Worm (Caenorhabditis elegans) whole organism, L4 larva: ENCODE data around the gene F32D8.7.
A peak's percentile ranks its signal among the peaks of the same experiment; 100 is the strongest.

Source experiments
- F26F4.8 ChIP-seq: fragments of 200-800 bp; sonication (Bioruptor generic); conservative IDR thresholded peaks from 2 replicates; pipeline ENCODE4 v1.3.6; 2022; ENCODE audit warnings: missing genetic modification characterization, missing compliant biosample characterization
- T20F7.1 ChIP-seq: fragments of 200-800 bp; sonication (Bioruptor generic); optimal IDR thresholded peaks from 2 replicates; lab custom pipeline; 2018; ENCODE audit warnings: mild to moderate bottlenecking, missing genetic modification characterization, missing compliant biosample characterization
- T26A8.4 ChIP-seq: fragments of 200-800 bp; sonication (Bioruptor generic); IDR thresholded peaks from 2 replicates; pipeline ENCODE4 v1.3.6; 2022; ENCODE audit warnings: missing genetic modification characterization, missing compliant biosample characterization
- Y5F2A.4 ChIP-seq: fragments of 200-800 bp; sonication (Bioruptor generic); optimal IDR thresholded peaks from 2 replicates; lab custom pipeline; 2018; ENCODE audit warnings: mild to moderate bottlenecking, missing genetic modification characterization, missing compliant biosample characterization
- aha-1 ChIP-seq: fragments of 150-350 bp; peaks from one replicate; lab custom pipeline; 2014; ENCODE audit warnings: missing biosample characterization, missing genetic modification characterization
- aly-2 ChIP-seq: sonication (generic microtip); optimal IDR thresholded peaks from 2 replicates; lab custom pipeline; 2018; ENCODE audit warnings: missing biosample characterization, missing genetic modification characterization
- ama-1 ChIP-seq: fragments of 150-350 bp; optimal IDR thresholded peaks from 2 replicates; lab custom pipeline; 2014; ENCODE audit warnings: inconsistent platforms, mixed read lengths
- attf-4 ChIP-seq: sonication (generic microtip); optimal IDR thresholded peaks from 3 replicates; lab custom pipeline; 2017; ENCODE audit warnings: missing biosample characterization, missing genetic modification characterization
- ceh-32 ChIP-seq: sonication (generic microtip); optimal IDR thresholded peaks from 2 replicates; lab custom pipeline; 2016; ENCODE audit warnings: mild to moderate bottlenecking, missing genetic modification characterization, missing compliant biosample characterization; ENCODE audit not compliant: poor library complexity
- ceh-82 ChIP-seq: sonication (generic microtip); optimal IDR thresholded peaks from 2 replicates; lab custom pipeline; 2017; ENCODE audit warnings: missing biosample characterization, missing genetic modification characterization
- ces-1 ChIP-seq: fragments of 150-350 bp; sonication (generic microtip); optimal IDR thresholded peaks from 4 replicates; lab custom pipeline; 2014; ENCODE audit warnings: missing biosample characterization, missing genetic modification reagents, missing genetic modification characterization
- cey-2 ChIP-seq: sonication (generic microtip); optimal IDR thresholded peaks from 3 replicates; lab custom pipeline; 2017; ENCODE audit warnings: missing genetic modification characterization, mild to moderate bottlenecking, missing compliant biosample characterization, antibody characterized with exemption, borderline replicate concordance; ENCODE audit not compliant: insufficient read depth
- daf-16 ChIP-seq, 3 experiments: sonication (generic microtip); optimal IDR thresholded peaks; 2 replicates each; lab custom pipeline; 2016 to 2017; ENCODE audit warnings: missing genetic modification characterization in 3 of 3, missing genetic modification reagents in 3 of 3, mild to moderate bottlenecking in 2 of 3, missing compliant biosample characterization in 2 of 3, missing biosample characterization in 1 of 3, moderate library complexity in 1 of 3
- dmd-6 ChIP-seq: fragments of 200-800 bp; sonication (Bioruptor generic); IDR thresholded peaks from 2 replicates; pipeline ENCODE4 v1.3.6; 2022; ENCODE audit warnings: missing genetic modification reagents, missing genetic modification characterization, missing compliant biosample characterization
- duxl-1 ChIP-seq: sonication (generic microtip); optimal IDR thresholded peaks from 2 replicates; lab custom pipeline; 2016; ENCODE audit warnings: mild to moderate bottlenecking, missing genetic modification characterization, moderate library complexity, missing compliant biosample characterization; ENCODE audit not compliant: poor library complexity
- dve-1 ChIP-seq: sonication (generic microtip); optimal IDR thresholded peaks from 2 replicates; lab custom pipeline; 2017; ENCODE audit warnings: antibody characterized with exemption, mild to moderate bottlenecking, missing genetic modification characterization, missing compliant biosample characterization; ENCODE audit not compliant: insufficient read depth
- egl-43 ChIP-seq: fragments of 200-800 bp; sonication (Bioruptor generic); IDR thresholded peaks from 2 replicates; pipeline ENCODE4 v1.3.6; 2022; ENCODE audit warnings: missing genetic modification reagents, missing genetic modification characterization, missing compliant biosample characterization
- fkh-10 ChIP-seq: fragments of 150-350 bp; optimal IDR thresholded peaks from 2 replicates; lab custom pipeline; 2014; ENCODE audit warnings: missing biosample characterization, missing genetic modification reagents, missing genetic modification characterization
- fos-1 ChIP-seq: fragments of 150-350 bp; optimal IDR thresholded peaks from 2 replicates; lab custom pipeline; 2014; ENCODE audit warnings: missing biosample characterization, missing genetic modification characterization
- hif-1 ChIP-seq, 2 experiments: sonication (generic microtip); optimal IDR thresholded peaks; 2 replicates each; lab custom pipeline; 2016 to 2017; ENCODE audit warnings: missing compliant biosample characterization in 2 of 2, missing genetic modification characterization in 2 of 2, missing genetic modification reagents in 2 of 2, missing genotype in 2 of 2, mild to moderate bottlenecking in 1 of 2
- hlh-11 ChIP-seq: fragments of 200-800 bp; sonication (Bioruptor generic); optimal IDR thresholded peaks from 2 replicates; lab custom pipeline; 2018; ENCODE audit warnings: mild to moderate bottlenecking, missing genetic modification characterization, missing compliant biosample characterization
- hlh-30 ChIP-seq: sonication (generic microtip); optimal IDR thresholded peaks from 2 replicates; lab custom pipeline; 2017; ENCODE audit warnings: antibody characterized with exemption, mild to moderate bottlenecking, missing genetic modification characterization, missing compliant biosample characterization; ENCODE audit not compliant: insufficient read depth
- hmg-1.1 ChIP-seq: fragments of 200-800 bp; sonication (Bioruptor generic); IDR thresholded peaks from 2 replicates; pipeline ENCODE4 v1.3.6; 2022; ENCODE audit warnings: missing genetic modification reagents, missing genetic modification characterization, missing compliant biosample characterization
- lin-29 ChIP-seq: fragments of 200-800 bp; sonication (Bioruptor generic); IDR thresholded peaks from 2 replicates; pipeline ENCODE4 v1.3.6; 2022; ENCODE audit warnings: missing genetic modification reagents, missing genetic modification characterization, missing compliant biosample characterization
- lsy-2 ChIP-seq, 2 experiments: fragments of 150-350 bp in 1 of 2; sonication (generic microtip) in 1 of 2; optimal IDR thresholded peaks; 2 replicates each; lab custom pipeline; 2014 to 2017; ENCODE audit warnings: missing biosample characterization in 2 of 2, missing genetic modification characterization in 2 of 2
- mdl-1 ChIP-seq, 2 experiments: fragments of 150-350 bp in 1 of 2; sonication (generic microtip) in 1 of 2; optimal IDR thresholded peaks; 2 replicates each; lab custom pipeline; 2014 to 2017; ENCODE audit warnings: missing biosample characterization in 2 of 2, missing genetic modification characterization in 2 of 2
- mdt-29 ChIP-seq: fragments of 200-800 bp; sonication (Bioruptor generic); IDR thresholded peaks from 2 replicates; pipeline ENCODE4 v1.3.6; 2022; ENCODE audit warnings: missing genetic modification reagents, missing genetic modification characterization, missing compliant biosample characterization
- mep-1 ChIP-seq: fragments of 150-350 bp; sonication (generic microtip); optimal IDR thresholded peaks from 3 replicates; lab custom pipeline; 2014; ENCODE audit warnings: missing biosample characterization, missing genetic modification characterization
- mxl-2 ChIP-seq: fragments of 200-800 bp; sonication (Bioruptor generic); conservative IDR thresholded peaks from 2 replicates; pipeline ENCODE4 v1.3.6; 2022; ENCODE audit warnings: missing genetic modification reagents, missing genetic modification characterization, missing compliant biosample characterization
- mxl-3 ChIP-seq: fragments of 200-800 bp; sonication (Bioruptor generic); optimal IDR thresholded peaks from 2 replicates; lab custom pipeline; 2018; ENCODE audit warnings: mild to moderate bottlenecking, missing genetic modification characterization, missing compliant biosample characterization
- nhr-28 ChIP-seq: fragments of 150-350 bp; optimal IDR thresholded peaks from 2 replicates; lab custom pipeline; 2014; ENCODE audit warnings: missing biosample characterization, missing genetic modification characterization
- nhr-42 ChIP-seq: fragments of 200-800 bp; sonication (Bioruptor generic); IDR thresholded peaks from 2 replicates; pipeline ENCODE4 v1.3.6; 2022; ENCODE audit warnings: missing genetic modification characterization, missing compliant biosample characterization
- nhr-6 ChIP-seq: fragments of 150-350 bp; optimal IDR thresholded peaks from 2 replicates; lab custom pipeline; 2014; ENCODE audit warnings: missing biosample characterization, missing genetic modification characterization
- nhr-76 ChIP-seq: fragments of 150-350 bp; optimal IDR thresholded peaks from 2 replicates; lab custom pipeline; 2014; ENCODE audit warnings: missing biosample characterization, missing genetic modification characterization
- pha-4 ChIP-seq, 2 experiments: fragments of 150-350 bp in 1 of 2; fragments of 200-800 bp in 1 of 2; sonication (Bioruptor generic) in 1 of 2; IDR thresholded peaks in 1 of 2; optimal IDR thresholded peaks in 1 of 2; 2 replicates each; pipeline versions ENCODE4 v1.3.6 to Lab custom; 2014 to 2022; ENCODE audit warnings: missing genetic modification characterization in 2 of 2, missing genetic modification reagents in 2 of 2, missing biosample characterization in 1 of 2, missing compliant biosample characterization in 1 of 2
- php-3 ChIP-seq: fragments of 200-800 bp; sonication (Bioruptor generic); IDR thresholded peaks from 2 replicates; pipeline ENCODE4 v1.3.6; 2022; ENCODE audit warnings: missing genetic modification reagents, missing genetic modification characterization, missing compliant biosample characterization
- rbr-2 ChIP-seq: sonication (generic microtip); optimal IDR thresholded peaks from 2 replicates; lab custom pipeline; 2016; ENCODE audit warnings: missing genotype, missing genetic modification characterization, missing compliant biosample characterization
- sdz-12 ChIP-seq: fragments of 200-800 bp; sonication (Bioruptor generic); optimal IDR thresholded peaks from 2 replicates; lab custom pipeline; 2018; ENCODE audit warnings: mild to moderate bottlenecking, missing genetic modification characterization, missing compliant biosample characterization
- set-16 ChIP-seq: fragments of 200-800 bp; sonication (Bioruptor generic); IDR thresholded peaks from 2 replicates; pipeline ENCODE4 v1.3.6; 2022; ENCODE audit warnings: missing genetic modification reagents, missing genetic modification characterization, missing compliant biosample characterization
- snpc-1.2 ChIP-seq: fragments of 200-800 bp; sonication (Bioruptor generic); IDR thresholded peaks from 2 replicates; pipeline ENCODE4 v1.3.6; 2022; ENCODE audit warnings: missing genetic modification reagents, missing genetic modification characterization, missing compliant biosample characterization
- tra-1 ChIP-seq: fragments of 200-800 bp; sonication (Bioruptor generic); IDR thresholded peaks from 2 replicates; pipeline ENCODE4 v1.3.6; 2022; ENCODE audit warnings: missing genetic modification reagents, missing genetic modification characterization, missing compliant biosample characterization
- unc-62 ChIP-seq, 3 experiments: fragments of 150-350 bp in 1 of 3; sonication (generic microtip); optimal IDR thresholded peaks in 2 of 3; peaks in 1 of 3; 1 replicate in 1 of 3; 2 replicates in 2 of 3; lab custom pipeline; 2014 to 2017; ENCODE audit warnings: missing biosample characterization in 3 of 3, missing genetic modification characterization in 3 of 3, missing genetic modification reagents in 3 of 3, missing genotype in 1 of 3
- vab-7 ChIP-seq: fragments of 200-800 bp; sonication (Bioruptor generic); IDR thresholded peaks from 2 replicates; pipeline ENCODE4 v1.3.6; 2022; ENCODE audit warnings: missing genetic modification reagents, missing genetic modification characterization, missing compliant biosample characterization
- zag-1 ChIP-seq: fragments of 150-350 bp; optimal IDR thresholded peaks from 2 replicates; lab custom pipeline; 2014; ENCODE audit warnings: missing biosample characterization, missing genetic modification characterization
- zfp-3 ChIP-seq: fragments of 200-800 bp; sonication (Bioruptor generic); conservative IDR thresholded peaks from 2 replicates; pipeline ENCODE4 v1.3.6; 2022; ENCODE audit warnings: missing genetic modification reagents, missing genetic modification characterization, missing compliant biosample characterization
- ztf-11 ChIP-seq: fragments of 150-350 bp; optimal IDR thresholded peaks from 2 replicates; lab custom pipeline; 2014; ENCODE audit warnings: missing biosample characterization, missing genetic modification characterization

F32D8.7 gene

ce11 chrV:10858340-10858739 is 39.9 kb upstream of the F32D8.7 start (continued):
- TF ChIP-seq mdt-29 (GFP tag; lab: Robert Waterston, UW) (no peak), duxl-1 (tag; lab: Kevin White, UChicago) (peak; percentile 49), hmg-1.1 (GFP tag; lab: Robert Waterston, UW) (peak; percentile 70; the same call in 1 of the 2 replicates), pha-4 (GFP tag; IDR thresholded peaks at IDR 0.05; lab: Robert Waterston, UW) (peak; percentile 62; the same call in 1 of the 2 replicates), pha-4 (tag; optimal IDR thresholded peaks at IDR 0.05; lab: Kevin White, UChicago) (no peak), T26A8.4 (GFP tag; lab: Robert Waterston, UW) (no peak), tra-1 (GFP tag; lab: Robert Waterston, UW) (peak; percentile 81), attf-4 (tag; lab: Kevin White, UChicago) (no peak), T20F7.1 (GFP tag; lab: Kevin White, UChicago) (no peak), dmd-6 (peak; percentile 87), set-16 (GFP tag; lab: Robert Waterston, UW) (peak; percentile 74), zfp-3 (0 out of 2 replicates have a peak, but pooled peaks have one; percentile 39), F26F4.8 (no peak), fkh-10 (peak; percentile 45), lin-29 (GFP tag; lab: Robert Waterston, UW) (0 out of 2 replicates have a peak, but pooled peaks have one; percentile 12), ama-1 (lab: Kevin White, UChicago) (no peak), rbr-2 (peak; percentile 70), fos-1 (tag; lab: Kevin White, UChicago) (peak; percentile 30), hlh-11 (tag; lab: Kevin White, UChicago) (peak; percentile 92), ceh-82 (tag; lab: Kevin White, UChicago) (no peak), zag-1 (tag; lab: Kevin White, UChicago) (peak; percentile 66), hif-1 (tag; optimal IDR thresholded peaks at IDR 0.05; lab: Kevin White, UChicago) (peak in 1 of 2 experiments; percentile 63), lsy-2 (tag; optimal IDR thresholded peaks at IDR 0.05; lab: Kevin White, UChicago) (peak; percentile 59 to 67), nhr-76 (tag; lab: Kevin White, UChicago) (peak; percentile 25), aly-2 (tag; lab: Kevin White, UChicago) (no peak), ceh-32 (tag; lab: Kevin White, UChicago) (peak; percentile 34), ztf-11 (tag; lab: Kevin White, UChicago) (no peak), daf-16 (GFP tag; optimal IDR thresholded peaks at IDR 0.05; lab: Kevin White, UChicago) (peak in 1 of 2 experiments; percentile 92), daf-16 (tag; optimal IDR thresholded peaks at IDR 0.05; lab: Kevin White, UChicago) (peak; percentile 16), vab-7 (peak; percentile 44), nhr-28 (tag; lab: Kevin White, UChicago) (no peak), egl-43 (peak; percentile 46; the same call in 1 of the 2 replicates), sdz-12 (GFP tag; lab: Kevin White, UChicago) (peak; percentile 36), Y5F2A.4 (GFP tag; lab: Kevin White, UChicago) (no peak), nhr-6 (tag; lab: Kevin White, UChicago) (peak; percentile 62), snpc-1.2 (no peak), aha-1 (tag; lab: Kevin White, UChicago) (peak; percentile 96), unc-62 (GFP tag; optimal IDR thresholded peaks at IDR 0.05 in 1 of 2; lab: Kevin White, UChicago) (peak in 1 of 2 experiments; percentile 99), unc-62 (tag; optimal IDR thresholded peaks at IDR 0.05; lab: Kevin White, UChicago) (no peak)

- no peak for TF ChIP-seq ama-1 (lab: Kevin White, UChicago)
- TF ChIP-seq php-3 (GFP tag; lab: Robert Waterston, UW) = 0 out of 2 replicates have a peak, but pooled peaks have one; percentile 39
- TF ChIP-seq nhr-42 = no peak
- peak; percentile 84 for TF ChIP-seq dmd-6
- peak; percentile 9 for TF ChIP-seq dve-1 (tag; lab: Kevin White, UChicago)
- peak; percentile 32 for TF ChIP-seq mxl-3
- peak in 1 of 2 experiments; percentile 71 for TF ChIP-seq unc-62 (GFP tag; optimal IDR thresholded peaks at IDR 0.05 in 1 of 2; lab: Kevin White, UChicago)
- TF ChIP-seq unc-62 (tag; optimal IDR thresholded peaks at IDR 0.05; lab: Kevin White, UChicago) = no peak
- TF ChIP-seq mxl-2 = no peak
- TF ChIP-seq cey-2 = no peak
- TF ChIP-seq hlh-30 (tag; lab: Kevin White, UChicago) = peak; percentile 73
- TF ChIP-seq ces-1 = no peak
- TF ChIP-seq mep-1 (tag; lab: Kevin White, UChicago) = no peak
- peak; percentile 80 for TF ChIP-seq aha-1 (tag; lab: Kevin White, UChicago)
- TF ChIP-seq daf-16 (GFP tag; optimal IDR thresholded peaks at IDR 0.05; lab: Kevin White, UChicago) = no peak
- peak; percentile 77 for TF ChIP-seq daf-16 (tag; optimal IDR thresholded peaks at IDR 0.05; lab: Kevin White, UChicago)
- no peak for TF ChIP-seq mdl-1 (tag; optimal IDR thresholded peaks at IDR 0.05; lab: Kevin White, UChicago)
Measured at ce11 chrV:10859048-10859637, 39.1 kb upstream of the F32D8.7 start.
